Worm (Caenorhabditis elegans) whole organism, young adult: ENCODE results near the gene srd-17.

Experiments used
- B0019.2 ChIP-seq: fragments of 200-800 bp; sonication (Bioruptor generic); conservative IDR thresholded peaks from 2 replicates; pipeline ENCODE4 v1.3.6; 2022; ENCODE audit warnings: missing genetic modification reagents, missing genetic modification characterization, missing compliant biosample characterization
- B0261.1 ChIP-seq: sonication (generic microtip); optimal IDR thresholded peaks from 2 replicates; lab custom pipeline; 2016; ENCODE audit warnings: mild to moderate bottlenecking, missing genetic modification characterization, moderate library complexity, missing compliant biosample characterization
- B0336.3 ChIP-seq: fragments of 200-800 bp; sonication (Bioruptor generic); IDR thresholded peaks from 2 replicates; pipeline ENCODE4 v1.3.6; 2022; ENCODE audit warnings: missing genetic modification characterization, missing compliant biosample characterization
- D2030.7 ChIP-seq: fragments of 200-800 bp; sonication (Bioruptor generic); IDR thresholded peaks from 2 replicates; pipeline ENCODE4 v1.3.6; 2022; ENCODE audit warnings: missing genetic modification reagents, missing genetic modification characterization, missing compliant biosample characterization
- F23B12.7 ChIP-seq: sonication (generic microtip); optimal IDR thresholded peaks from 2 replicates; lab custom pipeline; 2017; ENCODE audit warnings: missing genetic modification characterization, mild to moderate bottlenecking, missing compliant biosample characterization, antibody characterized with exemption, moderate library complexity; ENCODE audit not compliant: insufficient read depth
- F37B4.10 ChIP-seq: fragments of 200-800 bp; sonication (Bioruptor generic); IDR thresholded peaks from 2 replicates; pipeline ENCODE4 v1.3.6; 2022; ENCODE audit warnings: missing genetic modification characterization, missing compliant biosample characterization
- F39B2.1 ChIP-seq: fragments of 200-800 bp; sonication (Bioruptor generic); IDR thresholded peaks from 2 replicates; pipeline ENCODE4 v1.3.6; 2022; ENCODE audit warnings: missing genetic modification reagents, missing genetic modification characterization, missing compliant biosample characterization
- F57A8.1 ChIP-seq: fragments of 200-800 bp; sonication (Bioruptor generic); optimal IDR thresholded peaks from 2 replicates; lab custom pipeline; 2018; ENCODE audit warnings: mild to moderate bottlenecking, missing genetic modification characterization, moderate library complexity, missing compliant biosample characterization
- Y53F4B.3 ChIP-seq: fragments of 200-800 bp; sonication (Bioruptor generic); IDR thresholded peaks from 2 replicates; pipeline ENCODE4 v1.3.6; 2022; ENCODE audit warnings: missing genetic modification reagents, missing genetic modification characterization, missing compliant biosample characterization
- Y56A3A.18 ChIP-seq: fragments of 200-800 bp; sonication (Bioruptor generic); IDR thresholded peaks from 2 replicates; pipeline ENCODE4 v1.3.6; 2022; ENCODE audit warnings: missing genetic modification reagents, missing genetic modification characterization, missing compliant biosample characterization
- ZK185.1 ChIP-seq: sonication (generic microtip); optimal IDR thresholded peaks from 2 replicates; lab custom pipeline; 2016; ENCODE audit warnings: mild to moderate bottlenecking, missing genetic modification characterization, missing compliant biosample characterization; ENCODE audit not compliant: poor library complexity, severe bottlenecking
- akir-1 ChIP-seq: fragments of 200-800 bp; sonication (Bioruptor generic); optimal IDR thresholded peaks from 2 replicates; lab custom pipeline; 2018; ENCODE audit warnings: mild to moderate bottlenecking, missing genetic modification characterization, moderate library complexity, missing compliant biosample characterization
- aptf-2 ChIP-seq: fragments of 200-800 bp; sonication (Bioruptor generic); conservative IDR thresholded peaks from 2 replicates; pipeline ENCODE4 v1.3.6; 2022; ENCODE audit warnings: missing genetic modification reagents, missing genetic modification characterization, missing compliant biosample characterization
- aptf-3 ChIP-seq: fragments of 200-800 bp; sonication (Bioruptor generic); IDR thresholded peaks from 2 replicates; pipeline ENCODE4 v1.3.6; 2022; ENCODE audit warnings: missing genetic modification characterization, missing compliant biosample characterization
- attf-6 ChIP-seq: fragments of 200-800 bp; sonication (Bioruptor generic); IDR thresholded peaks from 2 replicates; pipeline ENCODE4 v1.3.6; 2022; ENCODE audit warnings: missing genetic modification reagents, missing genetic modification characterization, missing compliant biosample characterization
- ceh-27 ChIP-seq: fragments of 200-800 bp; sonication (Bioruptor generic); optimal IDR thresholded peaks from 2 replicates; lab custom pipeline; 2018; ENCODE audit warnings: mild to moderate bottlenecking, missing genetic modification characterization, moderate library complexity, missing compliant biosample characterization
- ceh-58 ChIP-seq: fragments of 200-800 bp; sonication (Bioruptor generic); IDR thresholded peaks from 2 replicates; pipeline ENCODE4 v1.3.6; 2022; ENCODE audit warnings: missing genetic modification characterization, missing compliant biosample characterization
- ekl-4 ChIP-seq: fragments of 200-800 bp; sonication (Bioruptor generic); IDR thresholded peaks from 2 replicates; pipeline ENCODE4 v1.3.6; 2022; ENCODE audit warnings: missing genetic modification reagents, missing genetic modification characterization, missing compliant biosample characterization
- ets-4 ChIP-seq: fragments of 200-800 bp; sonication (Bioruptor generic); optimal IDR thresholded peaks from 2 replicates; lab custom pipeline; 2018; ENCODE audit warnings: mild to moderate bottlenecking, missing genetic modification characterization, missing compliant biosample characterization
- gei-17 ChIP-seq: fragments of 200-800 bp; sonication (Bioruptor generic); optimal IDR thresholded peaks from 2 replicates; lab custom pipeline; 2018; ENCODE audit warnings: mild to moderate bottlenecking, missing genetic modification characterization, missing compliant biosample characterization
- him-1 ChIP-seq: sonication (generic microtip); optimal IDR thresholded peaks from 2 replicates; lab custom pipeline; 2016; ENCODE audit warnings: missing genotype, missing genetic modification reagents, missing genetic modification characterization, missing compliant biosample characterization
- hlh-12 ChIP-seq: sonication (generic microtip); optimal IDR thresholded peaks from 2 replicates; lab custom pipeline; 2016; ENCODE audit warnings: missing genetic modification characterization, missing compliant biosample characterization
- hlh-26 ChIP-seq: fragments of 200-800 bp; sonication (Bioruptor generic); conservative IDR thresholded peaks from 2 replicates; pipeline ENCODE4 v1.3.6; 2022; ENCODE audit warnings: missing genetic modification reagents, missing genetic modification characterization, missing compliant biosample characterization
- lin-26 ChIP-seq: fragments of 200-800 bp; sonication (Bioruptor generic); IDR thresholded peaks from 2 replicates; pipeline ENCODE4 v1.3.6; 2022; ENCODE audit warnings: missing genetic modification reagents, missing genetic modification characterization, missing compliant biosample characterization
- lin-35 ChIP-seq, 3 experiments: fragments of 150-350 bp in 2 of 3; sonication (generic microtip) in 1 of 3; optimal IDR thresholded peaks; 2 replicates each; lab custom pipeline; 2014 to 2018; ENCODE audit warnings: missing biosample characterization in 3 of 3, missing genetic modification characterization in 3 of 3, missing genetic modification reagents in 3 of 3
- madf-6 ChIP-seq: fragments of 200-800 bp; sonication (Bioruptor generic); IDR thresholded peaks from 2 replicates; pipeline ENCODE4 v1.3.6; 2022; ENCODE audit warnings: missing genetic modification reagents, missing genetic modification characterization, missing compliant biosample characterization
- mel-28 ChIP-seq: sonication (generic microtip); optimal IDR thresholded peaks from 2 replicates; lab custom pipeline; 2016; ENCODE audit warnings: borderline replicate concordance, mild to moderate bottlenecking, missing genetic modification characterization, missing compliant biosample characterization
- nhr-120 ChIP-seq: fragments of 200-800 bp; sonication (Bioruptor generic); IDR thresholded peaks from 2 replicates; pipeline ENCODE4 v1.3.6; 2022; ENCODE audit warnings: missing genetic modification characterization, missing compliant biosample characterization
- nhr-179 ChIP-seq: sonication (generic microtip); optimal IDR thresholded peaks from 2 replicates; lab custom pipeline; 2016; ENCODE audit warnings: mild to moderate bottlenecking, missing genetic modification characterization, missing compliant biosample characterization
- pha-4 ChIP-seq: fragments of 150-350 bp; sonication (generic microtip); optimal IDR thresholded peaks from 2 replicates; lab custom pipeline; 2014; ENCODE audit warnings: missing biosample characterization, missing genetic modification reagents, missing genetic modification characterization
- rpc-1 ChIP-seq, 2 experiments: fragments of 150-350 bp in 1 of 2; sonication (generic microtip) in 1 of 2; optimal IDR thresholded peaks; 2 replicates each; lab custom pipeline; 2014 to 2018; ENCODE audit warnings: missing biosample characterization in 1 of 2, missing genetic modification characterization in 1 of 2, missing genetic modification reagents in 1 of 2, missing genotype in 1 of 2
- snpc-3.4 ChIP-seq: sonication (generic microtip); optimal IDR thresholded peaks from 2 replicates; lab custom pipeline; 2017; ENCODE audit warnings: missing genetic modification characterization, mild to moderate bottlenecking, missing compliant biosample characterization, antibody characterized with exemption, moderate library complexity, missing genotype, missing genetic modification reagents
- sptf-2 ChIP-seq: fragments of 200-800 bp; sonication (Bioruptor generic); optimal IDR thresholded peaks from 2 replicates; lab custom pipeline; 2018; ENCODE audit warnings: mild to moderate bottlenecking, missing genetic modification characterization, missing compliant biosample characterization
- zim-3 ChIP-seq: sonication (generic microtip); optimal IDR thresholded peaks from 2 replicates; lab custom pipeline; 2017; ENCODE audit warnings: mild to moderate bottlenecking, missing genetic modification characterization, moderate library complexity, missing compliant biosample characterization
- ztf-18 ChIP-seq: sonication (generic microtip); optimal IDR thresholded peaks from 2 replicates; lab custom pipeline; 2016; ENCODE audit warnings: missing genotype, mild to moderate bottlenecking, missing genetic modification characterization, missing compliant biosample characterization
- ztf-22 ChIP-seq: fragments of 200-800 bp; sonication (Bioruptor generic); optimal IDR thresholded peaks from 2 replicates; lab custom pipeline; 2018; ENCODE audit warnings: mild to moderate bottlenecking, missing genetic modification characterization, moderate library complexity, missing compliant biosample characterization
- ztf-3 ChIP-seq: fragments of 200-800 bp; sonication (Bioruptor generic); optimal IDR thresholded peaks from 2 replicates; lab custom pipeline; 2018; ENCODE audit warnings: mild to moderate bottlenecking, missing genetic modification characterization, missing compliant biosample characterization
- ztf-6 ChIP-seq: fragments of 200-800 bp; sonication (Bioruptor generic); IDR thresholded peaks from 2 replicates; pipeline ENCODE4 v1.3.6; 2022; ENCODE audit warnings: missing genetic modification reagents, missing genetic modification characterization, missing compliant biosample characterization

Gene srd-17

DNA sequence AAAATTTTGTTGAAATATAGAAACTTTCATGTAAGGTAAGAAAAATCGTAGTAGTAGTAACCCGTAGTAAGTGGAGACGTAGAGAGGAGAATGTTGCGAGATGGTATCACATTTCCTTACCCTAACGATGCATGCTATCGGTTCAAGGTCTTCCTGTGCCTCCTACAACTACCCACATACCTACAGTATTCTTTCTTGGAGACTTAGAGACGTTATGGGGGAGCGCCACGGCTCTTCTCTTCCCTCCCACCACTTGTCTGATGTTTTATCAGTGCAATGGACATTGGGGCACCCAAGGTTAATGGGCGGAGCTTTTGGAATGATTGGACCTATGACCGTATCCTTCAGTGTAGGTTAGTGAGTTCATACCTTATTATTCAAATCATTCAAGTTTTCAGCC, 41.6 kb downstream of the srd-17 start:
- TF ChIP-seq aptf-2 (GFP tag; lab: Robert Waterston, UW), result no peak
- no peak for TF ChIP-seq F39B2.1 (GFP tag; lab: Robert Waterston, UW)
- TF ChIP-seq Y56A3A.18 (GFP tag; lab: Robert Waterston, UW), result no peak
- TF ChIP-seq nhr-120 (GFP tag; lab: Robert Waterston, UW), result no peak
- no peak for TF ChIP-seq lin-26 (GFP tag; lab: Robert Waterston, UW)
- TF ChIP-seq gei-17 (GFP tag; lab: Kevin White, UChicago), result no peak
- TF ChIP-seq rpc-1 (optimal IDR thresholded peaks at IDR 0.05; lab: Kevin White, UChicago), result no peak
- no peak for TF ChIP-seq rpc-1 (tag; optimal IDR thresholded peaks at IDR 0.05; lab: Kevin White, UChicago)
- no peak for TF ChIP-seq pha-4 (tag; lab: Kevin White, UChicago)
- no peak for TF ChIP-seq B0261.1
- TF ChIP-seq madf-6 (GFP tag; lab: Robert Waterston, UW), result no peak
- TF ChIP-seq B0019.2 (GFP tag; lab: Robert Waterston, UW), result no peak
- TF ChIP-seq ZK185.1, result no peak
- TF ChIP-seq mel-28 (tag; lab: Kevin White, UChicago), result no peak
- no peak for TF ChIP-seq nhr-179 (tag; lab: Kevin White, UChicago)

ce11 chrV:13389454-13389853, 43.1 kb downstream of the srd-17 start:
- TF ChIP-seq F37B4.10 (GFP tag; lab: Robert Waterston, UW) (no peak), F57A8.1 (GFP tag; lab: Kevin White, UChicago) (no peak), ceh-27 (GFP tag; lab: Kevin White, UChicago) (no peak), hlh-26 (GFP tag; lab: Robert Waterston, UW) (no peak), ztf-18 (tag; lab: Kevin White, UChicago) (no peak), ceh-58 (GFP tag; lab: Robert Waterston, UW) (no peak), aptf-2 (GFP tag; lab: Robert Waterston, UW) (no peak), Y56A3A.18 (GFP tag; lab: Robert Waterston, UW) (no peak), attf-6 (GFP tag; lab: Robert Waterston, UW) (no peak), ztf-22 (GFP tag; lab: Kevin White, UChicago) (no peak)

ce11 chrV:13388961-13389360, 43.6 kb downstream of the srd-17 start:
- TF ChIP-seq ztf-3 (GFP tag; lab: Kevin White, UChicago) (no peak), sptf-2 (GFP tag; lab: Kevin White, UChicago) (no peak), him-1 (tag; lab: Kevin White, UChicago) (no peak), zim-3 (tag; lab: Kevin White, UChicago) (no peak), hlh-12 (no peak), snpc-3.4 (tag; lab: Kevin White, UChicago) (no peak), ets-4 (no peak), ceh-27 (GFP tag; lab: Kevin White, UChicago) (no peak), aptf-3 (no peak), Y53F4B.3 (no peak), D2030.7 (GFP tag; lab: Robert Waterston, UW) (no peak), akir-1 (GFP tag; lab: Kevin White, UChicago) (no peak), B0261.1 (no peak), B0336.3 (GFP tag; lab: Robert Waterston, UW) (no peak), lin-35 (GFP tag; optimal IDR thresholded peaks at IDR 0.05; lab: Kevin White, UChicago) (no peak), F57A8.1 (GFP tag; lab: Kevin White, UChicago) (no peak), ztf-6 (no peak), F23B12.7 (tag; lab: Kevin White, UChicago) (no peak), ekl-4 (no peak), attf-6 (GFP tag; lab: Robert Waterston, UW) (no peak)
